Worm (Caenorhabditis elegans): ENCODE data around the gene glc-1.

glc-1 gene

ce11 chrV:16244078-16244477, 24.6 kb downstream of the glc-1 start, which contains the start of gene srh-104:
Gene srh-104, minus strand, starts transcription at chrV:16244178.
- no peak for TF ChIP-seq elt-3 (tag; optimal IDR thresholded peaks at IDR 0.05)
- no peak for TF ChIP-seq eor-1 (tag; optimal IDR thresholded peaks at IDR 0.05)
- no peak for TF ChIP-seq aly-2 (tag; optimal IDR thresholded peaks at IDR 0.05)
- TF ChIP-seq nhr-76 (tag; optimal IDR thresholded peaks at IDR 0.05) = no peak
- TF ChIP-seq unc-39 (tag; optimal IDR thresholded peaks at IDR 0.05) = no peak
- no peak for TF ChIP-seq fkh-10 (GFP tag; optimal IDR thresholded peaks at IDR 0.05)
- TF ChIP-seq lin-39 (tag; optimal IDR thresholded peaks at IDR 0.05) = no peak
- TF ChIP-seq ztf-11 (tag; optimal IDR thresholded peaks at IDR 0.05) = no peak
- TF ChIP-seq ZK546.5 (tag; optimal IDR thresholded peaks at IDR 0.05) = no peak
- no peak for TF ChIP-seq egl-27 (tag; optimal IDR thresholded peaks at IDR 0.05)
- no peak for TF ChIP-seq nhr-77 (tag; optimal IDR thresholded peaks at IDR 0.05)
- TF ChIP-seq hmg-11 (tag; optimal IDR thresholded peaks at IDR 0.05) = no peak
- TF ChIP-seq nhr-237 (tag; optimal IDR thresholded peaks at IDR 0.05) = no peak
- no peak for TF ChIP-seq ceh-28 (tag; optimal IDR thresholded peaks at IDR 0.05)
- TF ChIP-seq nfya-1 (tag; optimal IDR thresholded peaks at IDR 0.05; ENCODE audit: insufficient read depth) = no peak
- TF ChIP-seq ceh-82 (tag; optimal IDR thresholded peaks at IDR 0.05) = no peak
- TF ChIP-seq ama-1 (optimal IDR thresholded peaks at IDR 0.05) = no peak
- TF ChIP-seq nhr-12 (tag; optimal IDR thresholded peaks at IDR 0.05) = no peak
- TF ChIP-seq fkh-2 (tag; optimal IDR thresholded peaks at IDR 0.05) = no peak

- no peak for TF ChIP-seq nfya-1 (tag; optimal IDR thresholded peaks at IDR 0.05; ENCODE audit: insufficient read depth)
- no peak for TF ChIP-seq hmg-11 (tag; optimal IDR thresholded peaks at IDR 0.05)
- no peak for TF ChIP-seq ama-1 (optimal IDR thresholded peaks at IDR 0.05)
- no peak for TF ChIP-seq eor-1 (tag; optimal IDR thresholded peaks at IDR 0.05)
- no peak for TF ChIP-seq ceh-82 (tag; optimal IDR thresholded peaks at IDR 0.05)
- no peak for TF ChIP-seq aly-2 (tag; optimal IDR thresholded peaks at IDR 0.05)
- no peak for TF ChIP-seq mdl-1 (tag; optimal IDR thresholded peaks at IDR 0.05)
- TF ChIP-seq zag-1 (tag; optimal IDR thresholded peaks at IDR 0.05) = no peak
- no peak for TF ChIP-seq ceh-16 (tag; optimal IDR thresholded peaks at IDR 0.05)
- TF ChIP-seq sea-2 (GFP tag; optimal IDR thresholded peaks at IDR 0.05) = no peak
- no peak for TF ChIP-seq fkh-2 (tag; optimal IDR thresholded peaks at IDR 0.05)
- no peak for TF ChIP-seq unc-62 (GFP tag; optimal IDR thresholded peaks at IDR 0.05)
- no peak for TF ChIP-seq nhr-25 (tag; optimal IDR thresholded peaks at IDR 0.05)
- no peak for TF ChIP-seq R02D3.7 (tag; optimal IDR thresholded peaks at IDR 0.05)
These were observed 27.1 kb downstream of the glc-1 start, which contains the start of gene srh-95 for ce11 chrV:16246579-16246978. Gene srh-95, plus strand, starts transcription at chrV:16246879.

ce11 chrV:16249105-16249504, 29.7 kb downstream of the glc-1 start:
- TF ChIP-seq hmg-11 (tag; optimal IDR thresholded peaks at IDR 0.05) (no peak), nhr-12 (tag; optimal IDR thresholded peaks at IDR 0.05) (no peak), pqm-1 (tag; optimal IDR thresholded peaks at IDR 0.05) (no peak), ceh-9 (tag; optimal IDR thresholded peaks at IDR 0.05) (no peak), fkh-10 (GFP tag; optimal IDR thresholded peaks at IDR 0.05) (no peak), unc-62 (GFP tag; optimal IDR thresholded peaks at IDR 0.05) (no peak), nhr-43 (tag; optimal IDR thresholded peaks at IDR 0.05; ENCODE audit: poor library complexity, severe bottlenecking) (no peak), pha-4 (tag; optimal IDR thresholded peaks at IDR 0.05) (no peak), sea-2 (GFP tag; optimal IDR thresholded peaks at IDR 0.05) (no peak), ZK546.5 (tag; optimal IDR thresholded peaks at IDR 0.05) (no peak), snpc-4 (tag; optimal IDR thresholded peaks at IDR 0.05) (no peak), nhr-76 (tag; optimal IDR thresholded peaks at IDR 0.05) (no peak), ceh-16 (tag; optimal IDR thresholded peaks at IDR 0.05) (no peak), nhr-25 (tag; optimal IDR thresholded peaks at IDR 0.05) (no peak), nhr-237 (tag; optimal IDR thresholded peaks at IDR 0.05) (no peak), R02D3.7 (tag; optimal IDR thresholded peaks at IDR 0.05) (no peak), mml-1 (tag; optimal IDR thresholded peaks at IDR 0.05) (no peak), elt-3 (tag; optimal IDR thresholded peaks at IDR 0.05) (no peak), eor-1 (tag; optimal IDR thresholded peaks at IDR 0.05) (no peak), nhr-23 (tag; optimal IDR thresholded peaks at IDR 0.05) (no peak)

- TF ChIP-seq ceh-9 (tag; optimal IDR thresholded peaks at IDR 0.05) (no peak), fkh-2 (tag; optimal IDR thresholded peaks at IDR 0.05) (no peak), nhr-76 (tag; optimal IDR thresholded peaks at IDR 0.05) (no peak), nhr-11 (tag; optimal IDR thresholded peaks at IDR 0.05) (no peak), aly-2 (tag; optimal IDR thresholded peaks at IDR 0.05) (no peak), skn-1 (tag; optimal IDR thresholded peaks at IDR 0.05) (no peak), sea-2 (GFP tag; optimal IDR thresholded peaks at IDR 0.05) (no peak), snpc-4 (tag; optimal IDR thresholded peaks at IDR 0.05) (no peak), fos-1 (tag; optimal IDR thresholded peaks at IDR 0.05) (no peak)
These were observed 34.3 kb downstream of the glc-1 start, which contains the start of gene gcy-20 for ce11 chrV:16253687-16254086. Gene gcy-20, minus strand, starts transcription at chrV:16253787.

Measured in whole organism, L3 larva.